Worm (Caenorhabditis elegans): ENCODE data around the gene F18A11.5.

ce11 chrII:13012684-13013083 lies 1.4 kb downstream of the F18A11.5 start:
- TF ChIP-seq tab-1 (GFP tag; IDR thresholded peaks at IDR 0.05): no peak
- no peak for TF ChIP-seq T22C8.4 (GFP tag; IDR thresholded peaks at IDR 0.05)
- TF ChIP-seq flt-1 (GFP tag; IDR thresholded peaks at IDR 0.05): no peak
- no peak for TF ChIP-seq ztf-23 (GFP tag; IDR thresholded peaks at IDR 0.05)
- TF ChIP-seq ref-1 (GFP tag; conservative IDR thresholded peaks at IDR 0.05): no peak
- TF ChIP-seq klf-2 (GFP tag; conservative IDR thresholded peaks at IDR 0.05): no peak
- no peak for TF ChIP-seq med-1 (GFP tag; optimal IDR thresholded peaks at IDR 0.05; ENCODE audit: insufficient read depth)

Data from whole organism, midembryonic.